Fruit fly (Drosophila melanogaster) whole organism, embryonic: ENCODE data around the gene RpS7.

Experiments
- C15 ChIP-seq: fragments of 200-800 bp; sonication (Bioruptor generic); IDR thresholded peaks from 3 replicates; pipeline ENCODE4 v1.3.6; 2022; ENCODE audit warnings: missing biosample characterization, missing genetic modification characterization
- CG11504 ChIP-seq: fragments of 200-800 bp; sonication (Bioruptor generic); optimal IDR thresholded peaks from 3 replicates; lab custom pipeline; 2019; ENCODE audit warnings: missing biosample characterization, mild to moderate bottlenecking, missing genetic modification characterization, moderate library complexity
- CG11696 ChIP-seq: fragments of 200-800 bp; sonication (Bioruptor generic); IDR thresholded peaks from 2 replicates; pipeline ENCODE4 v1.3.6; 2022; ENCODE audit warnings: missing biosample characterization, missing genetic modification characterization
- CG11723 ChIP-seq: fragments of 200-800 bp; sonication (Bioruptor generic); optimal IDR thresholded peaks from 2 replicates; lab custom pipeline; 2017; ENCODE audit warnings: missing biosample characterization, mild to moderate bottlenecking, missing genetic modification characterization
- CG31224 ChIP-seq: fragments of 200-800 bp; sonication (Bioruptor generic); IDR thresholded peaks from 2 replicates; pipeline ENCODE4 v1.3.6; 2022; ENCODE audit warnings: missing biosample characterization, missing genetic modification characterization
- Gug ChIP-seq: fragments of 200-800 bp; sonication (Bioruptor generic); IDR thresholded peaks from 4 replicates; pipeline ENCODE4 v1.3.6; 2022; ENCODE audit warnings: missing biosample characterization, missing genetic modification characterization
- NC2β ChIP-seq: fragments of 200-800 bp; sonication (Bioruptor generic); optimal IDR thresholded peaks from 2 replicates; lab custom pipeline; 2016; ENCODE audit warnings: missing biosample characterization, missing genetic modification characterization
- Ravus ChIP-seq: fragments of 200-800 bp; sonication (Bioruptor generic); IDR thresholded peaks from 2 replicates; pipeline ENCODE4 v1.3.6; 2022; ENCODE audit warnings: missing biosample characterization, missing genetic modification characterization
- crp ChIP-seq, 2 experiments: fragments of 200-800 bp; sonication (Bioruptor generic); optimal IDR thresholded peaks; 2 replicates in 1 of 2; 3 replicates in 1 of 2; lab custom pipeline; 2017; ENCODE audit warnings: missing biosample characterization in 2 of 2, missing genetic modification characterization in 2 of 2, mild to moderate bottlenecking in 1 of 2, moderate library complexity in 1 of 2
- da ChIP-seq: fragments of 200-800 bp; sonication (Bioruptor generic); optimal IDR thresholded peaks from 2 replicates; lab custom pipeline; 2016; ENCODE audit warnings: missing biosample characterization, missing genetic modification characterization
- en ChIP-seq: fragments of 200-800 bp; sonication (Bioruptor generic); optimal IDR thresholded peaks from 2 replicates; lab custom pipeline; 2016; ENCODE audit warnings: missing biosample characterization, missing genetic modification characterization
- salm ChIP-seq: fragments of 200-800 bp; sonication (Bioruptor generic); optimal IDR thresholded peaks from 2 replicates; lab custom pipeline; 2018; ENCODE audit warnings: missing biosample characterization, mild to moderate bottlenecking, missing genetic modification characterization
- sisA ChIP-seq: fragments of 200-800 bp; sonication (Bioruptor generic); IDR thresholded peaks from 2 replicates; pipeline ENCODE4 v1.3.6; 2022; ENCODE audit warnings: missing biosample characterization, missing genetic modification characterization

- TF ChIP-seq NC2β (no peak), sisA (GFP tag; lab: Robert Waterston, UW) (no peak), da (GFP tag; lab: Kevin White, UChicago) (no peak), crp (GFP tag; optimal IDR thresholded peaks at IDR 0.05; lab: Kevin White, UChicago) (no peak), Gug (GFP tag; lab: Robert Waterston, UW) (no peak), en (GFP tag; lab: Kevin White, UChicago) (no peak), salm (tag; lab: Kevin White, UChicago) (no peak), CG11504 (no peak), Ravus (GFP tag; lab: Robert Waterston, UW) (no peak), CG11723 (GFP tag; lab: Kevin White, UChicago) (no peak), CG11696 (GFP tag; lab: Robert Waterston, UW) (no peak), CG31224 (GFP tag; lab: Robert Waterston, UW) (no peak), C15 (no peak)
These were observed 45.6 kb downstream of the RpS7 start for dm6 chr3R:30163228-30163627.
